Worm (Caenorhabditis elegans): ENCODE data around the gene imb-2.

Gene imb-2

DNA sequence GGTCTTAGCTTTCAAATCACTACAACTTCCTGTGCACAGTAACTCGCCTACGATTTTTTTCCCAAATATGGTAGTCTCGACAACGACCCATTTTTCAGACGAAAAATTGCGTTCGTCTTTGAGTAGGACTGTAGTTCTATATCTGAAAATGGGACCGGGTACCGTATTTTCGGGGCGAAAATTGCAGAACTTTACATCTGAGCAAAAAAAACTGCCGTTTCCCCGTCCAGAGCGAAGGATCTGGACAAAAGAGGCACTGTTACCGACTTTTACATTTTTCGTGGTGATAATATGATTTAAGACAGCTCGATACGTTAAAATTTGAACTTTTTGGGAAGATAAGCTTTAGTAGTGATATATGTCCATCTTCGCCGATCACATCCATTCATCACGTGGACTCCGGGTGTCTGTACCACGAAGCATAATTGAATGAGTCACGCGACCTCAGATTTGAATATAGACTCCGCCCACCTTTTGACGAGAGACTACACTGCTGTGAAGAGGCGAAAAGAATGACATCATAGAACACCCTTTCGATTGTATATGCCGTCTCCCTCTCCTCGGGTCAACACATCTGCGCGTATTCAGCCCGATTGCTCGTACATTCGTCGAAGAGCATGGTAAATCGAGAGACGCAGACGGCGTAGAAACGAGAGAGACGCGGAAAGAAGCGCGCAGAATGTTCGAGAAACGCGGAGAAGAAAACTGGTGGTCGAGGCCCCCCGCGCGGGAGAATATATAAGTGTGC lies 39.4 kb downstream of the imb-2 start (continued):
- TF ChIP-seq dmd-4 (tag; optimal IDR thresholded peaks at IDR 0.05; ENCODE audit: borderline replicate concordance) = peak; percentile 48
- TF ChIP-seq elt-4 (tag; optimal IDR thresholded peaks at IDR 0.05) = no peak
- no peak for TF ChIP-seq pqm-1 (tag; optimal IDR thresholded peaks at IDR 0.05)
- TF ChIP-seq ceh-18 (tag; optimal IDR thresholded peaks at IDR 0.05) = peak; percentile 43
- TF ChIP-seq gmeb-2 (tag; optimal IDR thresholded peaks at IDR 0.05) = no peak
- TF ChIP-seq fkh-6 (tag; optimal IDR thresholded peaks at IDR 0.05) = no peak
- TF ChIP-seq ama-1 (optimal IDR thresholded peaks at IDR 0.05) = peak; percentile 21
- peak; percentile 35 for TF ChIP-seq T23F11.4 (GFP tag; optimal IDR thresholded peaks at IDR 0.05)
- TF ChIP-seq pha-2 (tag; optimal IDR thresholded peaks at IDR 0.05) = peak; percentile 36
- no peak for TF ChIP-seq pha-4 (tag; optimal IDR thresholded peaks at IDR 0.05)
- TF ChIP-seq ceh-34 (tag; optimal IDR thresholded peaks at IDR 0.05) = peak; percentile 95
- peak; percentile 86 for TF ChIP-seq tbx-2 (tag; optimal IDR thresholded peaks at IDR 0.05)
- TF ChIP-seq ceh-45 (GFP tag; IDR thresholded peaks at IDR 0.05) = no peak
- TF ChIP-seq unc-3 (GFP tag; conservative IDR thresholded peaks at IDR 0.05) = no peak
- TF ChIP-seq unc-3 (tag; optimal IDR thresholded peaks at IDR 0.05) = no peak
- no peak for TF ChIP-seq K09A11.1 (tag; optimal IDR thresholded peaks at IDR 0.05; ENCODE audit: insufficient read depth)
- TF ChIP-seq syd-9 (tag; optimal IDR thresholded peaks at IDR 0.05) = no peak
- TF ChIP-seq ceh-19 (GFP tag; optimal IDR thresholded peaks at IDR 0.05) = peak; percentile 38
- no peak for TF ChIP-seq npax-4 (tag; optimal IDR thresholded peaks at IDR 0.05)
- no peak for TF ChIP-seq mec-3 (tag; optimal IDR thresholded peaks at IDR 0.05; ENCODE audit: borderline replicate concordance)
- peak; percentile 8 for TF ChIP-seq tbx-7 (tag; optimal IDR thresholded peaks at IDR 0.05)
- no peak for TF ChIP-seq che-1 (tag; optimal IDR thresholded peaks at IDR 0.05)
- TF ChIP-seq hlh-13 (GFP tag; optimal IDR thresholded peaks at IDR 0.05) = no peak
- TF ChIP-seq ceh-14 (tag; optimal IDR thresholded peaks at IDR 0.05) = peak; percentile 74
- TF ChIP-seq K02D7.2 (tag; optimal IDR thresholded peaks at IDR 0.05) = no peak
- no peak for TF ChIP-seq ceh-48 (tag; optimal IDR thresholded peaks at IDR 0.05)
- no peak for TF ChIP-seq madf-2 (tag; optimal IDR thresholded peaks at IDR 0.05)
- no peak for TF ChIP-seq fax-1 (tag; optimal IDR thresholded peaks at IDR 0.05)
- TF ChIP-seq pax-1 (tag; optimal IDR thresholded peaks at IDR 0.05) = peak; percentile 18

DNA sequence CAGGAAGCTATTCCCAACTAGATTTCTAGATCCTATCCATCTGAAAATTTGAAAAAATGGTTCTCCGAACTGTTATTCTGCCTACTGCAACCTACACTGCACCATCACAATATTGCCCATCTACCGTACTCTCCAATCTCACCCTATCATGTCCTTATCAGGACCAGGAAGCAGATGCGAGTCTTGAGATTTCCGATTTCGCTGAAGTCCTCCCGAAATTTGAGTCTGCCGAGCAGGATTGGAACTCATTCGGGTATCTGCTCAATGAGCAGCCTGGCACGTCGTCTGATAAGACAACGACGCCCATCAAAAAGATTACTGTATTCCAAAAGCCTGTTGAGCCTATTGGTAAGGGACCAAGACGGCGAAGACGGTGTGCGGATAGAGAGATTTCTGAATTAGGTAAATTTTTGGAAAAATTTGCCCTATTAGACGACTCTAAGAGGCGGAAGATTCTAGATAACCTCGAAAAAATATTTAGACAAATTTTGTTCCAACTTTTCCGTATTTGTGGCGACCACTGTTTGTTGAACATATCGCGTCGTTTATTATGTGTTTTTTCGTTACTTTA lies 40.1 kb downstream of the imb-2 start:
- TF ChIP-seq pha-2 (tag; optimal IDR thresholded peaks at IDR 0.05) (no peak), ceh-31 (tag; optimal IDR thresholded peaks at IDR 0.05) (peak; percentile 43), tbx-2 (tag; optimal IDR thresholded peaks at IDR 0.05) (no peak), elt-2 (tag; optimal IDR thresholded peaks at IDR 0.05) (peak; percentile 2), ceh-34 (tag; optimal IDR thresholded peaks at IDR 0.05) (no peak), ceh-9 (tag; optimal IDR thresholded peaks at IDR 0.05) (no peak), zip-5 (tag; optimal IDR thresholded peaks at IDR 0.05) (no peak), ama-1 (optimal IDR thresholded peaks at IDR 0.05) (peak; percentile 95), ceh-14 (tag; optimal IDR thresholded peaks at IDR 0.05) (no peak), npax-4 (tag; optimal IDR thresholded peaks at IDR 0.05) (no peak), K09A11.1 (tag; optimal IDR thresholded peaks at IDR 0.05; ENCODE audit: insufficient read depth) (no peak), pax-1 (tag; optimal IDR thresholded peaks at IDR 0.05) (no peak), nfya-1 (tag; optimal IDR thresholded peaks at IDR 0.05) (no peak), ref-2 (tag; optimal IDR thresholded peaks at IDR 0.05) (no peak), odd-2 (tag; optimal IDR thresholded peaks at IDR 0.05) (no peak), pros-1 (tag; optimal IDR thresholded peaks at IDR 0.05) (no peak), dmd-4 (tag; optimal IDR thresholded peaks at IDR 0.05; ENCODE audit: borderline replicate concordance) (no peak), K02D7.2 (tag; optimal IDR thresholded peaks at IDR 0.05) (no peak), lim-6 (tag; optimal IDR thresholded peaks at IDR 0.05) (no peak), pat-9 (tag; optimal IDR thresholded peaks at IDR 0.05) (no peak), ceh-24 (tag; optimal IDR thresholded peaks at IDR 0.05) (no peak), elt-4 (tag; optimal IDR thresholded peaks at IDR 0.05) (no peak), ceh-18 (tag; optimal IDR thresholded peaks at IDR 0.05) (no peak), mec-3 (tag; optimal IDR thresholded peaks at IDR 0.05; ENCODE audit: borderline replicate concordance) (no peak), ceh-48 (tag; optimal IDR thresholded peaks at IDR 0.05) (no peak), pag-3 (tag; optimal IDR thresholded peaks at IDR 0.05; ENCODE audit: borderline replicate concordance) (no peak), pqm-1 (tag; optimal IDR thresholded peaks at IDR 0.05) (no peak), ahr-1 (tag; optimal IDR thresholded peaks at IDR 0.05) (peak; percentile 12), che-1 (tag; optimal IDR thresholded peaks at IDR 0.05) (no peak), C38D4.7 (GFP tag; optimal IDR thresholded peaks at IDR 0.05) (no peak), rnt-1 (tag; optimal IDR thresholded peaks at IDR 0.05) (no peak), hlh-15 (tag; optimal IDR thresholded peaks at IDR 0.05) (no peak)
